Fruit fly (Drosophila melanogaster) Kc167 (cell line): ENCODE data around the gene CG31365.

Experiments
- Myc ChIP-seq: fragments of >200 bp; optimal IDR thresholded peaks from 2 replicates; lab custom pipeline; 2017; ENCODE audit warnings: missing external identifiers
- Sin3A ChIP-seq: fragments of >200 bp; optimal IDR thresholded peaks from 2 replicates; lab custom pipeline; 2018; ENCODE audit warnings: missing external identifiers
- h ChIP-seq: fragments of >200 bp; optimal IDR thresholded peaks from 3 replicates; lab custom pipeline; 2018; ENCODE audit warnings: missing external identifiers
- insv ChIP-seq: fragments of >200 bp; optimal IDR thresholded peaks from 3 replicates; lab custom pipeline; 2018; ENCODE audit warnings: missing external identifiers
- psq ChIP-seq: fragments of >200 bp; optimal IDR thresholded peaks from 2 replicates; lab custom pipeline; 2017; ENCODE audit warnings: missing external identifiers
- ttk ChIP-seq: sonication (Bioruptor generic); optimal IDR thresholded peaks from 2 replicates; lab custom pipeline; 2017; ENCODE audit warnings: missing external identifiers

DNA sequence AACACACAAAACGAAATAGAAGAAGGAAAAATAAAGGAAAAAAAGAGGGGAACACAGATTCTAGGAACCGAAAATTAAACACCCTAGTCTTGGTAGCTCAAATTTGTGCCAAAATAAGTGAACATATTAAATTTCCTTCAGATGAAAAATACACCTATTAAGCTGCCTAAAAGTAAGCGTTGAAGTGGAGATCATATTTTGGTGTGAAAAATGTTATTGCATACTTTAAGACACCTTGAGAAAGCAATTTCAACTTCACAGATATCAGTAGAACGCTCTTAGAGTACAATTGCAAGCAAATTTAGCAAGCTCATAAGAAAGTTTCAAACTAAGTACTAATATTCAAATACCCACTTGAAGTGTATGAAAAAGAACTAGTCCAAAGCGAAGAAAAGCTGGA lies 15.5 kb downstream of the CG31365 start:
- TF ChIP-seq Myc (no peak), h (no peak), insv (lab: Kevin White, UChicago) (no peak), ttk (lab: Kevin White, UChicago) (no peak), psq (lab: Kevin White, UChicago) (no peak), Sin3A (lab: Kevin White, UChicago) (no peak)
